Worm (Caenorhabditis elegans): ENCODE data around the gene M163.7.
"Not testable (repeated sequence)": the region's sequence is repeated elsewhere in the genome, so short reads cannot be mapped to it uniquely, and the experiment has no call there.

The M163.7 gene

DNA sequence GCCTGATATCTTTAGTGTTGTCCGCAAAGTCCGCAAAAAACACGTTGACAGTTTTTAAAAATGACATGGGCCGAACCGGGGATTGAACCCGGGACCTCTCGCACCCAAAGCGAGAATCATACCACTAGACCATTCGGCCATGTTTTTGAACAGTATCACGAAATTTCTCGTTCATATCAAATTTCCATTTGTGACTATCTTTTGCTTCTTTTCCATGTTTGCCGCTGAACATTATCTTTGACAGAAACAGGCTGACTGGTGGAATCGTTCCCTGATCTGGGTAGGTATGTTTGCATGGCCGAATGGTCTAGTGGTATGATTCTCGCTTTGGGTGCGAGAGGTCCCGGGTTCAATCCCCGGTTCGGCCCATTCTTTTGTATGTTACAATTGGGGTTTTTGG is 26.8 kb upstream of the M163.7 start:
- TF ChIP-seq mxl-1 (tag; optimal IDR thresholded peaks at IDR 0.05) (peak; percentile 61), ztf-18 (tag; optimal IDR thresholded peaks at IDR 0.05) (peak; percentile 63), snpc-4 (GFP tag; optimal IDR thresholded peaks at IDR 0.05) (peak; percentile 53), snpc-4 (tag; optimal IDR thresholded peaks at IDR 0.05) (peak in 3 of 4 experiments; percentile 59 to 88 (median 76)), athp-1 (tag; optimal IDR thresholded peaks at IDR 0.05) (peak; percentile 26), repo-1 (tag; optimal IDR thresholded peaks at IDR 0.05) (peak; percentile 67), lin-40 (tag; optimal IDR thresholded peaks at IDR 0.05) (peak; percentile 79), die-1 (tag; optimal IDR thresholded peaks at IDR 0.05) (peak; percentile 67), hmg-1.2 (GFP tag; IDR thresholded peaks at IDR 0.05) (peak; percentile 67), dox-1 (GFP tag; IDR thresholded peaks at IDR 0.05) (peak; percentile 83; the same call in 1 of the 2 replicates), lin-26 (GFP tag; IDR thresholded peaks at IDR 0.05) (peak; percentile 81), D2030.7 (GFP tag; IDR thresholded peaks at IDR 0.05) (peak; percentile 64), ZK185.1 (tag; optimal IDR thresholded peaks at IDR 0.05; ENCODE audit: poor library complexity, severe bottlenecking) (peak; percentile 68), madf-10 (tag; optimal IDR thresholded peaks at IDR 0.05) (peak; percentile 50), nhr-90 (tag; optimal IDR thresholded peaks at IDR 0.05) (peak; percentile 64), tbp1 (GFP tag; optimal IDR thresholded peaks at IDR 0.05) (peak; percentile 89), sptf-2 (GFP tag; optimal IDR thresholded peaks at IDR 0.05) (peak; percentile 69), pbrm-1 (GFP tag; IDR thresholded peaks at IDR 0.05) (peak; percentile 70), ceh-100 (GFP tag; IDR thresholded peaks at IDR 0.05) (0 out of 2 replicates have a peak, but pooled peaks have one; percentile 17), cebp-1 (GFP tag; IDR thresholded peaks at IDR 0.05) (peak; percentile 49; the same call in 1 of the 2 replicates), ztf-26 (tag; optimal IDR thresholded peaks at IDR 0.05) (peak; percentile 85), atf-7 (tag; optimal IDR thresholded peaks at IDR 0.05) (peak; percentile 25), nhr-120 (GFP tag; IDR thresholded peaks at IDR 0.05) (0 out of 2 replicates have a peak, but pooled peaks have one; percentile 16), rcor-1 (GFP tag; IDR thresholded peaks at IDR 0.05) (peak; percentile 49; the same call in 1 of the 2 replicates), zim-3 (tag; optimal IDR thresholded peaks at IDR 0.05) (peak; percentile 68), let-607 (tag; optimal IDR thresholded peaks at IDR 0.05) (peak; percentile 3 to 14), rpc-1 (optimal IDR thresholded peaks at IDR 0.05) (peak; percentile 77), rpc-1 (tag; optimal IDR thresholded peaks at IDR 0.05) (peak; percentile 81), B0261.1 (tag; optimal IDR thresholded peaks at IDR 0.05) (peak; percentile 80), Y56A3A.18 (GFP tag; IDR thresholded peaks at IDR 0.05) (peak; percentile 74; the same call in 1 of the 2 replicates), egrh-3 (GFP tag; IDR thresholded peaks at IDR 0.05) (0 out of 2 replicates have a peak, but pooled peaks have one; percentile 12), chd-7 (tag; optimal IDR thresholded peaks at IDR 0.05) (peak; percentile 39), nhr-80 (tag; optimal IDR thresholded peaks at IDR 0.05) (peak; percentile 18), snpc-1.3 (tag; optimal IDR thresholded peaks at IDR 0.05; ENCODE audit: insufficient read depth) (peak; percentile 2), him-1 (tag; optimal IDR thresholded peaks at IDR 0.05) (peak; percentile 56), lsl-1 (GFP tag; optimal IDR thresholded peaks at IDR 0.05) (peak; percentile 9)
- TF ChIP-seq cebp-1 (tag; optimal IDR thresholded peaks at IDR 0.05): not testable (repeated sequence)

DNA sequence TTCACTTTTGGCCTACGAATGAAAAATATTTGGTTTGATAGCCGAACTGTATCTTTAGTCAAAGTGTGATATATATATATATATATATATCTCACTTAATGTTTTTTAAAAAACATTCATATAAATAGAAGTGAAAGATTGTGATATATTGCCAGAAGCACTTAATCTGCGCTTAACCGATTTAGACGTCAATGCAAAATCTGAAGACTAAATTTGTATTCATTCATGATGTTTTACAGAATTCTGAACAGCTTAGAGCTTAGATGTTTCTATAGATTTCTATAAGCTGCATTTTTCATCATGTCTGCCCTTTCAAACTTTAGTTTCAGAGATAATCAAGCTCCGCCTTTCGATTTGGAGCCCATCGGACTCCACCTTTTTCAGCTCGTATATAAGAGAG is 22.3 kb upstream of the M163.7 start, which contains the start of gene F23D12.3:
Gene F23D12.3 (plus strand): TSS at position 301 of the 400 bp plus-strand sequence.
- TF ChIP-seq akir-1 (GFP tag; optimal IDR thresholded peaks at IDR 0.05): no peak
- no peak for TF ChIP-seq ztf-3 (GFP tag; optimal IDR thresholded peaks at IDR 0.05)
- TF ChIP-seq rpc-1 (optimal IDR thresholded peaks at IDR 0.05): no peak
- no peak for TF ChIP-seq rpc-1 (tag; optimal IDR thresholded peaks at IDR 0.05)
- TF ChIP-seq C06A6.2 (GFP tag; conservative IDR thresholded peaks at IDR 0.05): no peak
- TF ChIP-seq madf-8 (GFP tag; conservative IDR thresholded peaks at IDR 0.05): no peak
- no peak for TF ChIP-seq zfh-2 (GFP tag; conservative IDR thresholded peaks at IDR 0.05)
- TF ChIP-seq mel-28 (tag; optimal IDR thresholded peaks at IDR 0.05; ENCODE audit: borderline replicate concordance): no peak
- no peak for TF ChIP-seq let-607 (tag; optimal IDR thresholded peaks at IDR 0.05)
- TF ChIP-seq ccch-3 (GFP tag; optimal IDR thresholded peaks at IDR 0.05): no peak
- no peak for TF ChIP-seq ama-1 (optimal IDR thresholded peaks at IDR 0.05)
- TF ChIP-seq ama-1 (GFP tag; optimal IDR thresholded peaks at IDR 0.05): no peak
- no peak for TF ChIP-seq nhr-179 (tag; optimal IDR thresholded peaks at IDR 0.05)
